Worm (Caenorhabditis elegans) whole organism, early embryonic: ENCODE results near the gene catp-8.

Experiments used
- B0310.2 ChIP-seq: sonication (generic microtip); optimal IDR thresholded peaks from 2 replicates; lab custom pipeline; 2016; ENCODE audit warnings: mild to moderate bottlenecking, missing genetic modification characterization, missing compliant biosample characterization
- ama-1 ChIP-seq: fragments of 150-350 bp; optimal IDR thresholded peaks from 2 replicates; lab custom pipeline; 2014
- ets-7 ChIP-seq: sonication (generic microtip); optimal IDR thresholded peaks from 2 replicates; lab custom pipeline; 2016; ENCODE audit warnings: missing genotype, missing genetic modification characterization, missing compliant biosample characterization
- flt-1 ChIP-seq: fragments of 200-800 bp; sonication (Bioruptor generic); IDR thresholded peaks from 2 replicates; pipeline ENCODE4 v1.3.6; 2022; ENCODE audit warnings: missing genetic modification characterization, missing compliant biosample characterization
- sea-1 ChIP-seq: fragments of 200-800 bp; sonication (Bioruptor generic); conservative IDR thresholded peaks from 2 replicates; pipeline ENCODE4 v1.3.6; 2022; ENCODE audit warnings: missing genetic modification characterization, missing compliant biosample characterization
- tbx-11 ChIP-seq: fragments of 200-800 bp; sonication (Bioruptor generic); IDR thresholded peaks from 2 replicates; pipeline ENCODE4 v1.3.6; 2022; ENCODE audit warnings: missing genetic modification characterization, missing compliant biosample characterization
- tra-4 ChIP-seq: sonication (generic microtip); optimal IDR thresholded peaks from 2 replicates; lab custom pipeline; 2017; ENCODE audit warnings: missing genetic modification characterization, missing compliant biosample characterization

- TF ChIP-seq B0310.2 (tag; lab: Kevin White, UChicago) = no peak
- no peak for TF ChIP-seq ama-1
- no peak for TF ChIP-seq sea-1
- TF ChIP-seq flt-1 (GFP tag; lab: Robert Waterston, UW) = no peak
- no peak for TF ChIP-seq tbx-11 (GFP tag; lab: Robert Waterston, UW)
- no peak for TF ChIP-seq ets-7
- TF ChIP-seq tra-4 (tag; lab: Kevin White, UChicago) = no peak
These were observed 31.6 kb upstream of the catp-8 start, which contains the start of gene M04B2.6 for ce11 chrIV:11510664-11511063.
